Worm (Caenorhabditis elegans): ENCODE results near the gene F54D1.6.

DNA sequence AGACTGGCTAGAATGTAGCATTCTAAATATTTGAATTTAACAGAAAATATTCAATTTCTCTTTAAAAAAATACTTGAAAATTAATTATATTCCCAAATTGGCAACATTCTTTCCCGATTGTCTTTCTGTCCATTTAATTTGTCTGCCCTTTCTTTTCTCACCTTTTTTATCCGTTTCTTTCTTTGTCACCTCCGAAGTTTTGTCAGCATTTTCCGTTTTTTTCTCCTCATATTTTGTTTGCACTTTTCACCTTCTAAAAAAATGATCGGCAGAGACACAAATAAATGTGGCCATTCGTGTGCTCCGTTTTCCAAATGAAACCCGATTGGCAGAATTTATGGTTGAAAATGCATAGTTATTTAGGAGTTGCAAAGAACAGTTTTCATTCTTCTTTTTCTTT, 28.5 kb downstream of the F54D1.6 start:
- TF ChIP-seq W03F9.2 (tag; optimal IDR thresholded peaks at IDR 0.05) (no peak), him-1 (tag; optimal IDR thresholded peaks at IDR 0.05) (no peak), dao-5 (tag; optimal IDR thresholded peaks at IDR 0.05) (no peak)

Measured in whole organism, L4/young adult.